Worm (Caenorhabditis elegans) whole organism, midembryonic: ENCODE measurements around the gene tbc-17.

Source experiments
- T22C8.4 ChIP-seq: fragments of 200-800 bp; sonication (Bioruptor generic); IDR thresholded peaks from 2 replicates; pipeline ENCODE4 v1.3.6; 2022; ENCODE audit warnings: missing genetic modification characterization, missing compliant biosample characterization
- flt-1 ChIP-seq: fragments of 200-800 bp; sonication (Bioruptor generic); IDR thresholded peaks from 2 replicates; pipeline ENCODE4 v1.3.6; 2022; ENCODE audit warnings: missing genetic modification characterization, missing compliant biosample characterization
- klf-2 ChIP-seq: fragments of 200-800 bp; sonication (Bioruptor generic); conservative IDR thresholded peaks from 2 replicates; pipeline ENCODE4 v1.3.6; 2022; ENCODE audit warnings: missing genetic modification reagents, missing genetic modification characterization, missing compliant biosample characterization
- ref-1 ChIP-seq: fragments of 200-800 bp; sonication (Bioruptor generic); conservative IDR thresholded peaks from 2 replicates; pipeline ENCODE4 v1.3.6; 2022; ENCODE audit warnings: missing genetic modification reagents, missing genetic modification characterization, missing compliant biosample characterization
- tab-1 ChIP-seq: fragments of 200-800 bp; sonication (Bioruptor generic); IDR thresholded peaks from 2 replicates; pipeline ENCODE4 v1.3.6; 2022; ENCODE audit warnings: missing genetic modification characterization, missing compliant biosample characterization
- ztf-29 ChIP-seq: fragments of 200-800 bp; sonication (Bioruptor generic); IDR thresholded peaks from 2 replicates; pipeline ENCODE4 v1.3.6; 2022; ENCODE audit warnings: missing genetic modification reagents, missing genetic modification characterization, missing compliant biosample characterization

DNA sequence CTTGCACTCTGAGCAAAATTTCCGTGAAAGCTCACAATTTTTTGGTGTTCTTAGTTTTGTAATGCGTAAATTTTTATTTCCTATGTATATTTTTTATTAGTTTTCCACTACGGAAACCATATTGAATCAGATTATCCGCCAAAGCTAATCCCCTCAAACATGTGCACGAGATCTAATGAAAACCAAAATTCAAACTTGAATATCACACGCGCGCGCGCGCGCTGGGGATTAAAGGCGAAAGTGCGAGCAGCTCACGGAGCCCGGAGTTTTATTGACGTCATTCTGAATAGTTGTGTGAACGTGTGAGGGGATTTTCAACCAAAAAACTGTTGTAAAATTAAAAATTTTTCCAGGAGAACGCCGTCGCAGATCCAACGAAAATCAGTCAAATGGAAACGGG lies 25.3 kb upstream of the tbc-17 start:
- TF ChIP-seq T22C8.4 (GFP tag; lab: Robert Waterston, UW) (no peak), tab-1 (GFP tag; lab: Robert Waterston, UW) (no peak), ztf-29 (no peak), flt-1 (no peak), ref-1 (GFP tag; lab: Robert Waterston, UW) (no peak), klf-2 (GFP tag; lab: Robert Waterston, UW) (no peak)
